Fruit fly (Drosophila melanogaster): Measurements from ENCODE around the gene GstT3.

Gene GstT3

DNA sequence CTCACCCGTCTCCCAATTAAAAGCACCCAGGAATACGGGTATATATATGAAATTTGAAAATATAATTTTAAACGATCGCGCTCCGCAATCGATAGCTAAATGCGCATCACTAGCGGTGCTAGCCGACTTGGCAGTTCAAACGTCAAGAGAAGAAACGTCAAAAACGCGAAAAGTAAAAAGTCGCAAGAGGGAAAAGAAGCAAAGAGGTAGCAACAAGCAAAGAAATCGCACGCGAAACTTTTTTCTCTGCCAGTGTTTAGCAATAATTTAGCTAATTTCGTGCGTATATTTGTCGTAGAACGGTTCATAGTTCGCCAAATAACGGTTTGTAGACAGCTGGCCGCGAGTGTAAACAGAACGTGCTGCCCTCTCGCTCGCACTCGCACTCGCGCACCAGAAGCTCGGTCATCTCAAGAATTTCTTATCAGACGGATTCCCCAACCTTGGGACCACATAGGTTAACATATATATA lies 44.2 kb downstream of the GstT3 start, which contains the start of gene CG1812 (continued):
- TF ChIP-seq HLH3B (GFP tag; IDR thresholded peaks at IDR 0.05) (peak; percentile 44), CG3163 (GFP tag; optimal IDR thresholded peaks at IDR 0.05) (no peak), CG11504 (tag; optimal IDR thresholded peaks at IDR 0.05) (peak; percentile 34), CG7745 (tag; optimal IDR thresholded peaks at IDR 0.05) (no peak), vfl (GFP tag; optimal IDR thresholded peaks at IDR 0.05) (peak; percentile 17), trem (tag; optimal IDR thresholded peaks at IDR 0.05) (peak; percentile 25), MESR4 (GFP tag; optimal IDR thresholded peaks at IDR 0.05) (peak; percentile 71), CG32532 (GFP tag; IDR thresholded peaks at IDR 0.05) (peak; percentile 65), fd102C (GFP tag; optimal IDR thresholded peaks at IDR 0.05) (no peak), shn (GFP tag; optimal IDR thresholded peaks at IDR 0.05) (peak; percentile 60), CG17328 (GFP tag; IDR thresholded peaks at IDR 0.05) (peak; percentile 66; the same call in 1 of the 2 replicates), sr (GFP tag; IDR thresholded peaks at IDR 0.05) (0 out of 3 replicates have a peak, but pooled peaks have one; percentile 27), bigmax (GFP tag; optimal IDR thresholded peaks at IDR 0.05) (no peak), CG2875 (GFP tag; optimal IDR thresholded peaks at IDR 0.05) (peak; percentile 35), CG1602 (GFP tag; optimal IDR thresholded peaks at IDR 0.05) (no peak), hkb (optimal IDR thresholded peaks at IDR 0.05) (no peak), hkb (GFP tag; IDR thresholded peaks at IDR 0.05) (peak; percentile 65), CG12391 (tag; optimal IDR thresholded peaks at IDR 0.05) (peak; percentile 40), CG31388 (GFP tag; optimal IDR thresholded peaks at IDR 0.05) (no peak), CG18764 (GFP tag; optimal IDR thresholded peaks at IDR 0.05) (no peak), CG14667 (GFP tag; IDR thresholded peaks at IDR 0.05) (no peak), ewg (GFP tag; optimal IDR thresholded peaks at IDR 0.05) (peak; percentile 13), CG13624 (GFP tag; optimal IDR thresholded peaks at IDR 0.05) (peak; percentile 15), toy (GFP tag; IDR thresholded peaks at IDR 0.05) (no peak), nerfin-1 (tag; optimal IDR thresholded peaks at IDR 0.05) (peak; percentile 8), NFAT (GFP tag; IDR thresholded peaks at IDR 0.05) (0 out of 2 replicates have a peak, but pooled peaks have one; percentile 26), Sin3A (optimal IDR thresholded peaks at IDR 0.05) (no peak), Doc2 (GFP tag; IDR thresholded peaks at IDR 0.05) (no peak), Doc3 (GFP tag; IDR thresholded peaks at IDR 0.05; ENCODE audit: partially characterized antibody) (no peak), tin (GFP tag; optimal IDR thresholded peaks at IDR 0.05) (peak; percentile 25), CG11560 (tag; IDR thresholded peaks at IDR 0.05) (no peak), CG34376 (GFP tag; optimal IDR thresholded peaks at IDR 0.05) (peak; percentile 36), cwo (GFP tag; optimal IDR thresholded peaks at IDR 0.05) (no peak), ken (GFP tag; IDR thresholded peaks at IDR 0.05) (peak; percentile 55; the same call in 1 of the 3 replicates), bsh (GFP tag; optimal IDR thresholded peaks at IDR 0.05) (peak in 1 of 2 experiments; percentile 52), CrebB (tag; optimal IDR thresholded peaks at IDR 0.05) (peak; percentile 38), tgo (GFP tag; IDR thresholded peaks at IDR 0.05) (peak; percentile 57; the same call in 2 of the 3 replicates), CG15479 (GFP tag; optimal IDR thresholded peaks at IDR 0.05) (no peak), Meics (GFP tag; optimal IDR thresholded peaks at IDR 0.05) (peak; percentile 27), p53 (GFP tag; optimal IDR thresholded peaks at IDR 0.05) (no peak), kay (GFP tag; optimal IDR thresholded peaks at IDR 0.05) (peak; percentile 47), CG5245 (GFP tag; optimal IDR thresholded peaks at IDR 0.05) (no peak), wor (GFP tag; IDR thresholded peaks at IDR 0.05) (no peak), Awh (GFP tag; IDR thresholded peaks at IDR 0.05) (peak; percentile 45; the same call in 1 of the 2 replicates), lola (GFP tag; optimal IDR thresholded peaks at IDR 0.05) (peak in 1 of 3 experiments; percentile 22), Aef1 (GFP tag; IDR thresholded peaks at IDR 0.05) (peak; percentile 26; the same call in 1 of the 3 replicates), CG15696 (tag; optimal IDR thresholded peaks at IDR 0.05) (no peak), sim (GFP tag; IDR thresholded peaks at IDR 0.05) (no peak), row (GFP tag; IDR thresholded peaks at IDR 0.05) (peak; percentile 78), Neu2 (GFP tag; optimal IDR thresholded peaks at IDR 0.05; ENCODE audit: borderline replicate concordance) (no peak), CG6689 (GFP tag; IDR thresholded peaks at IDR 0.05) (peak; percentile 50)

Measured in whole organism, embryonic.